Worm (Caenorhabditis elegans): Measurements from ENCODE around the gene D2045.7.

- no peak for TF ChIP-seq nhr-76 (tag; optimal IDR thresholded peaks at IDR 0.05)
- TF ChIP-seq lin-39 (tag; optimal IDR thresholded peaks at IDR 0.05) = no peak
- TF ChIP-seq mml-1 (tag; optimal IDR thresholded peaks at IDR 0.05) = no peak
- TF ChIP-seq nhr-28 (tag; optimal IDR thresholded peaks at IDR 0.05) = no peak
- no peak for TF ChIP-seq ceh-28 (tag; optimal IDR thresholded peaks at IDR 0.05)
- TF ChIP-seq ZK546.5 (tag; optimal IDR thresholded peaks at IDR 0.05) = no peak
- TF ChIP-seq ztf-4 (tag; optimal IDR thresholded peaks at IDR 0.05) = no peak
- no peak for TF ChIP-seq ztf-11 (tag; optimal IDR thresholded peaks at IDR 0.05)
- no peak for TF ChIP-seq elt-2 (tag; optimal IDR thresholded peaks at IDR 0.05)
- TF ChIP-seq ceh-9 (tag; optimal IDR thresholded peaks at IDR 0.05) = no peak
- no peak for TF ChIP-seq zag-1 (tag; optimal IDR thresholded peaks at IDR 0.05)
- no peak for TF ChIP-seq nhr-237 (tag; optimal IDR thresholded peaks at IDR 0.05)
Observed at ce11 chrIII:10474945-10475344, 4.3 kb upstream of the D2045.7 start, which contains the start of gene D2045.9.
